Fruit fly (Drosophila melanogaster) Kc167 (cell line): ENCODE measurements around the gene Cph.

ENCODE experiments used
- Myc ChIP-seq: fragments of >200 bp; optimal IDR thresholded peaks from 2 replicates; lab custom pipeline; 2017; ENCODE audit warnings: missing external identifiers
- Sin3A ChIP-seq: fragments of >200 bp; optimal IDR thresholded peaks from 2 replicates; lab custom pipeline; 2018; ENCODE audit warnings: missing external identifiers
- h ChIP-seq: fragments of >200 bp; optimal IDR thresholded peaks from 3 replicates; lab custom pipeline; 2018; ENCODE audit warnings: missing external identifiers
- insv ChIP-seq: fragments of >200 bp; optimal IDR thresholded peaks from 3 replicates; lab custom pipeline; 2018; ENCODE audit warnings: missing external identifiers
- psq ChIP-seq: fragments of >200 bp; optimal IDR thresholded peaks from 2 replicates; lab custom pipeline; 2017; ENCODE audit warnings: missing external identifiers
- ttk ChIP-seq: sonication (Bioruptor generic); optimal IDR thresholded peaks from 2 replicates; lab custom pipeline; 2017; ENCODE audit warnings: missing external identifiers

DNA sequence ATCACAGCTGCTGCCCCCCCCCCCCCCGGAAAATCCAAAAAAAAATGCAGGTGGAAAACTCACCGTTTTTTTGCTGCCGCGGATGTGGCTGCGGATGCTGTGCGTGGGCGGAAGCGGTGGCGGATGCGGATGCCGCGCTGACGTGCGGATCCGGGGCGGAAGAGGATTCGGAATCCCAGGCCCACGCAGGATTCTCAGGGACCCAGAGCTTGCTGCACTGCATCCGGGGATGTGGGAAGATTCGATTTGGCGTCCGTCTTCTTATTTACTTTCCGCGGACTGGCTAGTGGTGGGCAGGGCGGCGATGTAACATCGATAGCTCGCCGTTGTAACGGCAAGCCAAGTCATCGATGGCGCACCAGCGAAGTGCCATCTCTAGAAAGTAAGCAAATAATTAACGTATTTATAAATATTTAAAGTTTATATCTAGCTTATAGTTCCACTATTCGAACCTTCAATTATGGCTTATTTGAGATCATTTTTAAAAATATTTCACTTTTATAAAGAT is 35.5 kb upstream of the Cph start, which contains the start of gene CG4615:
- no peak for TF ChIP-seq h (lab: Kevin White, UChicago)
- no peak for TF ChIP-seq Myc (lab: Kevin White, UChicago)
- TF ChIP-seq psq, result no peak
- no peak for TF ChIP-seq Sin3A (lab: Kevin White, UChicago)
- TF ChIP-seq insv (lab: Kevin White, UChicago), result no peak
- TF ChIP-seq ttk (lab: Kevin White, UChicago), result no peak
